Worm (Caenorhabditis elegans) whole organism, early embryonic: ENCODE measurements around the gene otub-3.

ENCODE experiments used
- B0310.2 ChIP-seq: sonication (generic microtip); optimal IDR thresholded peaks from 2 replicates; lab custom pipeline; 2016; ENCODE audit warnings: mild to moderate bottlenecking, missing genetic modification characterization, missing compliant biosample characterization
- ama-1 ChIP-seq: fragments of 150-350 bp; optimal IDR thresholded peaks from 2 replicates; lab custom pipeline; 2014
- ceh-13 ChIP-seq: fragments of 200-800 bp; sonication (Bioruptor generic); optimal IDR thresholded peaks from 2 replicates; lab custom pipeline; 2018; ENCODE audit warnings: mild to moderate bottlenecking, missing genetic modification characterization, missing compliant biosample characterization
- ceh-36 ChIP-seq: sonication (generic microtip); optimal IDR thresholded peaks from 2 replicates; lab custom pipeline; 2016; ENCODE audit warnings: missing genetic modification characterization, inconsistent platforms, missing compliant biosample characterization
- ets-7 ChIP-seq: sonication (generic microtip); optimal IDR thresholded peaks from 2 replicates; lab custom pipeline; 2016; ENCODE audit warnings: missing genotype, missing genetic modification characterization, missing compliant biosample characterization
- flt-1 ChIP-seq: fragments of 200-800 bp; sonication (Bioruptor generic); IDR thresholded peaks from 2 replicates; pipeline ENCODE4 v1.3.6; 2022; ENCODE audit warnings: missing genetic modification characterization, missing compliant biosample characterization
- hmg-4 ChIP-seq: fragments of 200-800 bp; sonication (Bioruptor generic); optimal IDR thresholded peaks from 2 replicates; lab custom pipeline; 2018; ENCODE audit warnings: mild to moderate bottlenecking, missing genetic modification characterization, missing compliant biosample characterization
- hnd-1 ChIP-seq: sonication (generic microtip); optimal IDR thresholded peaks from 2 replicates; lab custom pipeline; 2016; ENCODE audit warnings: missing genetic modification characterization, missing compliant biosample characterization

- TF ChIP-seq B0310.2 (tag; lab: Kevin White, UChicago) (no peak), flt-1 (no peak), ets-7 (tag; lab: Kevin White, UChicago) (no peak), hnd-1 (no peak), hmg-4 (GFP tag; lab: Kevin White, UChicago) (no peak), ceh-36 (tag; lab: Kevin White, UChicago) (no peak), ama-1 (lab: Kevin White, UChicago) (no peak), ceh-13 (no peak)
Observed at ce11 chrIV:8686510-8686909, 41.5 kb upstream of the otub-3 start, which contains the start of gene pole-2.
